Fruit fly (Drosophila melanogaster) whole organism, prepupa: ENCODE results near the gene CG7031.

Experiments used
- CG32006 ChIP-seq: fragments of 200-800 bp; sonication (Bioruptor generic); optimal IDR thresholded peaks from 3 replicates; lab custom pipeline; 2017; ENCODE audit warnings: missing biosample characterization, mild to moderate bottlenecking, missing genetic modification characterization
- Met ChIP-seq: fragments of 200-800 bp; sonication (Bioruptor generic); optimal IDR thresholded peaks from 3 replicates; lab custom pipeline; 2016; ENCODE audit warnings: missing biosample characterization, missing genetic modification characterization
- salr ChIP-seq, 2 experiments: fragments of 200-800 bp; sonication (Bioruptor generic); optimal IDR thresholded peaks; 3 replicates each; lab custom pipeline; 2016 to 2018; ENCODE audit warnings: missing biosample characterization in 2 of 2, missing genetic modification characterization in 2 of 2, mild to moderate bottlenecking in 1 of 2

DNA sequence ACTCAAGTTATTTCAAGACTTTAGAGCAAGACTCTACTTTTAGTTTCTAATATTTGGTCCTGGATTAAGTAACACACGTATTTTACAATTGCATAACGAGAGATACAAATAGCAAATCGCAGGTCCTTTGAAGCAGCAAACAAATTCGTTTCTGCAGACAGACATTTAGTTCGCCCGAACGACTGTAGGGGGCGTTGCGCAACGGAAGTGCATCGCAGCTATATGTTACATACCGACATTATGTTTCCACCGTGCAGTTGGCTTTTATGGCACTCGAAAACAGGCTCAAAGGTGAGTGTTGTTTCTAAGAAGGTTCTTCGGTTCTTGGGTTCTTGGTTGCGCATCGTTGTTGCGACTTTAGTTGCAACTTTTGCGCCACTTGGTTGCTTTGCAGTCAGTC is 6.2 kb downstream of the CG7031 start:
- no peak for TF ChIP-seq Met (GFP tag; lab: Kevin White, UChicago)
- no peak for TF ChIP-seq salr (GFP tag; optimal IDR thresholded peaks at IDR 0.05; lab: Kevin White, UChicago)
- TF ChIP-seq CG32006 (GFP tag; lab: Kevin White, UChicago) = no peak
